Worm (Caenorhabditis elegans): ENCODE results near the gene F22E5.22.

DNA sequence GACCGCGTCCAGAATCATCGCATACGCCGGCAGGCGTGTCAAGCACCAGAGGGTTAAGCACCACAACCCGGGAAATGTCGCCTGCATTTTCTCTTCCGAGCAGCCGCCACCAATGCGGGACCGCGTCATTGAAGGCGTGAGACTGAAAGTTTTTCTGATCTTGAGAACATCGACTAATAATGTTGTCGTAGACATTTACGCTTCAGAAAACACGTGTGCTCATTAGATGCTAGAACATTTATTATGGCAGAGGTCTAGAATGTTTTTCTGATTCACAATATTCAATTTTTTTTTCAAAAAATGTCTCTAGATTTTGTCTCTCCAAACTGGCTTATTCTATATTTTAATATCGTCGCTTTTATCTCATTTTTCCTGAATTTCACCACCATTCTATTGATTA, 9.1 kb upstream of the F22E5.22 start, which contains the start of gene sri-47:
- TF ChIP-seq lin-39 (tag; optimal IDR thresholded peaks at IDR 0.05) (no peak), jun-1 (tag; optimal IDR thresholded peaks at IDR 0.05) (no peak), unc-39 (tag; optimal IDR thresholded peaks at IDR 0.05) (no peak), snpc-4 (tag; optimal IDR thresholded peaks at IDR 0.05) (no peak), nhr-76 (tag; optimal IDR thresholded peaks at IDR 0.05) (no peak), hlh-11 (tag; optimal IDR thresholded peaks at IDR 0.05) (no peak), ceh-62 (tag; optimal IDR thresholded peaks at IDR 0.05) (no peak), ceh-44 (GFP tag; IDR thresholded peaks at IDR 0.05) (no peak), lsy-2 (tag; optimal IDR thresholded peaks at IDR 0.05) (no peak), ZK546.5 (tag; optimal IDR thresholded peaks at IDR 0.05) (no peak), lim-7 (GFP tag; IDR thresholded peaks at IDR 0.05) (no peak)

Data from whole organism, L4 larva.